Worm (Caenorhabditis elegans) whole organism, L3 larva: ENCODE results near the gene ZK370.6.

Experiments
- ceh-16 ChIP-seq: sonication (generic microtip); optimal IDR thresholded peaks from 2 replicates; lab custom pipeline; 2017; ENCODE audit warnings: missing biosample characterization, missing genetic modification characterization
- elt-3 ChIP-seq, 3 experiments: fragments of 150-350 bp in 1 of 3; sonication (generic microtip) in 2 of 3; optimal IDR thresholded peaks; 2 replicates in 2 of 3; 4 replicates in 1 of 3; lab custom pipeline; 2014 to 2017; ENCODE audit warnings: missing biosample characterization in 3 of 3, missing genetic modification characterization in 3 of 3
- nhr-237 ChIP-seq: fragments of 150-350 bp; optimal IDR thresholded peaks from 2 replicates; lab custom pipeline; 2014; ENCODE audit warnings: missing biosample characterization, missing genetic modification characterization
- nhr-25 ChIP-seq: sonication (generic microtip); optimal IDR thresholded peaks from 2 replicates; lab custom pipeline; 2017; ENCODE audit warnings: missing biosample characterization, missing genetic modification characterization

ce11 chrIII:8784500-8784899 is 40.9 kb upstream of the ZK370.6 start:
- TF ChIP-seq nhr-237: no peak
- TF ChIP-seq ceh-16 (tag; lab: Kevin White, UChicago): no peak
- no peak for TF ChIP-seq elt-3 (tag; optimal IDR thresholded peaks at IDR 0.05; lab: Kevin White, UChicago)
- TF ChIP-seq nhr-25 (tag; lab: Kevin White, UChicago): no peak
